Worm (Caenorhabditis elegans): ENCODE measurements around the gene lron-4.

ce11 chrII:8074058-8074457, 37.9 kb downstream of the lron-4 start:
- no peak for TF ChIP-seq lin-15B (tag; optimal IDR thresholded peaks at IDR 0.05)
- TF ChIP-seq vab-7 (GFP tag; IDR thresholded peaks at IDR 0.05): no peak
- TF ChIP-seq spr-3 (GFP tag; optimal IDR thresholded peaks at IDR 0.05): no peak
- TF ChIP-seq daf-8 (GFP tag; IDR thresholded peaks at IDR 0.05): no peak
- TF ChIP-seq aly-2 (tag; optimal IDR thresholded peaks at IDR 0.05): no peak
- no peak for TF ChIP-seq ceh-62 (tag; optimal IDR thresholded peaks at IDR 0.05)
- TF ChIP-seq tag-97 (GFP tag; IDR thresholded peaks at IDR 0.05): no peak
- TF ChIP-seq ceh-32 (tag; optimal IDR thresholded peaks at IDR 0.05; ENCODE audit: poor library complexity): no peak
- TF ChIP-seq ceh-20 (GFP tag; IDR thresholded peaks at IDR 0.05): no peak
- TF ChIP-seq fos-1 (tag; optimal IDR thresholded peaks at IDR 0.05): no peak
- no peak for TF ChIP-seq nhr-11 (tag; optimal IDR thresholded peaks at IDR 0.05)
- no peak for TF ChIP-seq ctbp-1 (GFP tag; IDR thresholded peaks at IDR 0.05)
- TF ChIP-seq fkh-10 (GFP tag; optimal IDR thresholded peaks at IDR 0.05): no peak
- no peak for TF ChIP-seq dpl-1 (GFP tag; optimal IDR thresholded peaks at IDR 0.05)
